Fruit fly (Drosophila melanogaster): ENCODE results near the gene Vav.

Vav gene

dm6 chrX:19280685-19281084, 19.1 kb downstream of the Vav start:
- TF ChIP-seq Snoo (tag; optimal IDR thresholded peaks at IDR 0.05) (no peak), CG14655 (GFP tag; optimal IDR thresholded peaks at IDR 0.05) (no peak), gl (tag; optimal IDR thresholded peaks at IDR 0.05) (no peak), CG12605 (GFP tag; IDR thresholded peaks at IDR 0.05) (no peak), CG8159 (tag; optimal IDR thresholded peaks at IDR 0.05) (no peak), fd96Ca (GFP tag; IDR thresholded peaks at IDR 0.05) (no peak), rn (GFP tag; IDR thresholded peaks at IDR 0.05) (no peak), CG10348 (GFP tag; IDR thresholded peaks at IDR 0.05) (no peak), CG17806 (tag; optimal IDR thresholded peaks at IDR 0.05) (no peak), EcR (GFP tag; optimal IDR thresholded peaks at IDR 0.05) (no peak), CG13204 (GFP tag; optimal IDR thresholded peaks at IDR 0.05) (no peak), Pif1B (GFP tag; optimal IDR thresholded peaks at IDR 0.05) (no peak), CG32121 (GFP tag; IDR thresholded peaks at IDR 0.05) (no peak), CG4496 (GFP tag; IDR thresholded peaks at IDR 0.05) (no peak)

DNA sequence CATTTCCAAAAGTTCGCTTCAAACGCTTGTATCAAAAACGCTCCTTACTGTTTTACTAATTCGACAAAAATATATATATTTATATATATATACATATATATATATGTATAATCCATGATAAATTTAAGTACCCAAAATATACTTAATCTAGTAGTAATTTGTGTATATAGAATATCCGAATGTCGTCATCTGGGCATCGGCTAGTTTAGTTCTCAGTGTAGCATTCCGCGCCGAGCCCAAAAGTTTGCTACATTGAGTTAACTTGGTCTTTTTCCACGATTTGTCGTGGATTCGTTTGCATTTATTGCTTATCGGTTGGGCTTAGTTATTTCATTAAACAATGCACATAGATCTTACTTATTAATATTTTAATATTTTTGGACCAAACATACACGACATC, 19.7 kb downstream of the Vav start:
- peak; percentile 35 for TF ChIP-seq CG17806 (tag; optimal IDR thresholded peaks at IDR 0.05)
- no peak for TF ChIP-seq CG9948 (tag; optimal IDR thresholded peaks at IDR 0.05)
- TF ChIP-seq Snoo (tag; optimal IDR thresholded peaks at IDR 0.05), result peak; percentile 11
- peak; percentile 23 for TF ChIP-seq CG15710 (tag; optimal IDR thresholded peaks at IDR 0.05)
- TF ChIP-seq CG34367 (tag; optimal IDR thresholded peaks at IDR 0.05), result peak; percentile 15
- TF ChIP-seq rn (GFP tag; IDR thresholded peaks at IDR 0.05), result 0 out of 2 replicates have a peak, but pooled peaks have one; percentile 5
- TF ChIP-seq CG10348 (GFP tag; IDR thresholded peaks at IDR 0.05), result no peak
- TF ChIP-seq CG14655 (GFP tag; optimal IDR thresholded peaks at IDR 0.05), result no peak
- peak; percentile 50; the same call in 2 of the 3 replicates for TF ChIP-seq CG4496 (GFP tag; IDR thresholded peaks at IDR 0.05)
- TF ChIP-seq D1 (tag; optimal IDR thresholded peaks at IDR 0.05), result no peak
- TF ChIP-seq gl (tag; optimal IDR thresholded peaks at IDR 0.05), result no peak
- no peak for TF ChIP-seq EcR (GFP tag; optimal IDR thresholded peaks at IDR 0.05)
- TF ChIP-seq fd96Ca (GFP tag; IDR thresholded peaks at IDR 0.05), result no peak; the same call in 2 of the 3 replicates
- peak; percentile 27 for TF ChIP-seq CG8159 (tag; optimal IDR thresholded peaks at IDR 0.05)
- TF ChIP-seq Pif1A (GFP tag; optimal IDR thresholded peaks at IDR 0.05), result no peak
- peak; percentile 28; the same call in 1 of the 2 replicates for TF ChIP-seq Ets98B (GFP tag; IDR thresholded peaks at IDR 0.05)
- TF ChIP-seq CG12605 (GFP tag; IDR thresholded peaks at IDR 0.05), result no peak

dm6 chrX:19285441-19285840, 23.8 kb downstream of the Vav start:
- TF ChIP-seq EcR (GFP tag; optimal IDR thresholded peaks at IDR 0.05) (peak; percentile 35), Pif1A (GFP tag; optimal IDR thresholded peaks at IDR 0.05) (no peak)

- TF ChIP-seq CG15710 (tag; optimal IDR thresholded peaks at IDR 0.05) (no peak), rn (GFP tag; IDR thresholded peaks at IDR 0.05) (no peak), CG9948 (tag; optimal IDR thresholded peaks at IDR 0.05) (no peak), gl (tag; optimal IDR thresholded peaks at IDR 0.05) (no peak), CG4496 (GFP tag; IDR thresholded peaks at IDR 0.05) (no peak), Snoo (tag; optimal IDR thresholded peaks at IDR 0.05) (no peak), D1 (tag; optimal IDR thresholded peaks at IDR 0.05) (no peak), CG17806 (tag; optimal IDR thresholded peaks at IDR 0.05) (no peak), Pif1B (GFP tag; optimal IDR thresholded peaks at IDR 0.05) (no peak), CG13204 (GFP tag; optimal IDR thresholded peaks at IDR 0.05) (no peak), Pif1A (GFP tag; optimal IDR thresholded peaks at IDR 0.05) (no peak), CG8159 (tag; optimal IDR thresholded peaks at IDR 0.05) (no peak), CG14655 (GFP tag; optimal IDR thresholded peaks at IDR 0.05) (no peak)
Measured at dm6 chrX:19286235-19286634, 24.6 kb downstream of the Vav start.

dm6 chrX:19287784-19288183, 26.2 kb downstream of the Vav start:
- TF ChIP-seq CG8301 (tag; optimal IDR thresholded peaks at IDR 0.05) (no peak), CG13204 (GFP tag; optimal IDR thresholded peaks at IDR 0.05) (no peak), CG17806 (tag; optimal IDR thresholded peaks at IDR 0.05) (no peak), Pif1B (GFP tag; optimal IDR thresholded peaks at IDR 0.05) (no peak), Pif1A (GFP tag; optimal IDR thresholded peaks at IDR 0.05) (no peak)

dm6 chrX:19289318-19289970, 27.8 kb downstream of the Vav start:
- TF ChIP-seq CG17806 (tag; optimal IDR thresholded peaks at IDR 0.05) (peak; percentile 92), gl (tag; optimal IDR thresholded peaks at IDR 0.05) (peak; percentile 93), CG12605 (GFP tag; IDR thresholded peaks at IDR 0.05) (peak; percentile 93), CG15710 (tag; optimal IDR thresholded peaks at IDR 0.05) (peak; percentile 96), rn (GFP tag; IDR thresholded peaks at IDR 0.05) (peak; percentile 93), CG34367 (tag; optimal IDR thresholded peaks at IDR 0.05) (peak; percentile 93), EcR (GFP tag; optimal IDR thresholded peaks at IDR 0.05) (peak; percentile 65), CG14655 (GFP tag; optimal IDR thresholded peaks at IDR 0.05) (peak; percentile 89), Snoo (tag; optimal IDR thresholded peaks at IDR 0.05) (peak; percentile 97), CG4496 (GFP tag; IDR thresholded peaks at IDR 0.05) (peak; percentile 99), CG8301 (tag; optimal IDR thresholded peaks at IDR 0.05) (peak; percentile 92), D1 (tag; optimal IDR thresholded peaks at IDR 0.05) (peak; percentile 50), Pif1A (GFP tag; optimal IDR thresholded peaks at IDR 0.05) (peak; percentile 97), CG10348 (GFP tag; IDR thresholded peaks at IDR 0.05) (peak; percentile 89), Pif1B (GFP tag; optimal IDR thresholded peaks at IDR 0.05) (peak; percentile 97), CG32121 (GFP tag; IDR thresholded peaks at IDR 0.05) (peak; percentile 96), CG9948 (tag; optimal IDR thresholded peaks at IDR 0.05) (peak; percentile 89), Ets98B (GFP tag; IDR thresholded peaks at IDR 0.05) (peak; percentile 97), fd96Ca (GFP tag; IDR thresholded peaks at IDR 0.05) (peak; percentile 98), CG8159 (tag; optimal IDR thresholded peaks at IDR 0.05) (peak; percentile 92), CG13204 (GFP tag; optimal IDR thresholded peaks at IDR 0.05) (peak; percentile 94)
